Worm (Caenorhabditis elegans) whole organism, late embryonic: ENCODE data around the gene smim-14.
A peak's percentile ranks its signal among the peaks of the same experiment; 100 is the strongest.

Experiments
- C08G9.2 ChIP-seq: sonication (generic microtip); optimal IDR thresholded peaks from 2 replicates; lab custom pipeline; 2016; ENCODE audit warnings: mild to moderate bottlenecking, missing genetic modification characterization, moderate library complexity, missing compliant biosample characterization
- F13H6.1 ChIP-seq: sonication (generic microtip); optimal IDR thresholded peaks from 2 replicates; lab custom pipeline; 2016; ENCODE audit warnings: missing genetic modification characterization, missing compliant biosample characterization
- K02D7.2 ChIP-seq: sonication (generic microtip); optimal IDR thresholded peaks from 2 replicates; lab custom pipeline; 2017; ENCODE audit warnings: mild to moderate bottlenecking, missing genetic modification characterization, missing compliant biosample characterization
- ama-1 ChIP-seq: fragments of 150-350 bp; optimal IDR thresholded peaks from 2 replicates; lab custom pipeline; 2014
- ceh-14 ChIP-seq: sonication (generic microtip); optimal IDR thresholded peaks from 2 replicates; lab custom pipeline; 2016; ENCODE audit warnings: missing genotype, missing genetic modification characterization, missing compliant biosample characterization
- ceh-18 ChIP-seq: sonication (generic microtip); optimal IDR thresholded peaks from 2 replicates; lab custom pipeline; 2016; ENCODE audit warnings: missing genetic modification characterization, missing compliant biosample characterization
- ceh-19 ChIP-seq: fragments of 200-800 bp; sonication (Bioruptor generic); optimal IDR thresholded peaks from 2 replicates; lab custom pipeline; 2018; ENCODE audit warnings: mild to moderate bottlenecking, missing genetic modification characterization, missing compliant biosample characterization
- ceh-2 ChIP-seq: sonication (generic microtip); optimal IDR thresholded peaks from 2 replicates; lab custom pipeline; 2016; ENCODE audit warnings: missing genotype, missing genetic modification characterization, missing compliant biosample characterization
- ceh-30 ChIP-seq: fragments of 150-350 bp; optimal IDR thresholded peaks from 2 replicates; lab custom pipeline; 2014; ENCODE audit warnings: missing biosample characterization, missing genetic modification characterization
- ceh-31 ChIP-seq: sonication (generic microtip); optimal IDR thresholded peaks from 2 replicates; lab custom pipeline; 2016; ENCODE audit warnings: missing genetic modification characterization, missing compliant biosample characterization
- ceh-34 ChIP-seq: sonication (generic microtip); optimal IDR thresholded peaks from 2 replicates; lab custom pipeline; 2016; ENCODE audit warnings: mild to moderate bottlenecking, missing genetic modification characterization, missing compliant biosample characterization
- ceh-45 ChIP-seq: fragments of 200-800 bp; sonication (Bioruptor generic); IDR thresholded peaks from 2 replicates; pipeline ENCODE4 v1.3.6; 2022; ENCODE audit warnings: missing genetic modification reagents, missing genetic modification characterization, missing compliant biosample characterization
- ceh-48 ChIP-seq: sonication (generic microtip); optimal IDR thresholded peaks from 2 replicates; lab custom pipeline; 2016; ENCODE audit warnings: missing genetic modification characterization, inconsistent platforms, missing compliant biosample characterization
- ceh-6 ChIP-seq: fragments of 200-800 bp; sonication (Bioruptor generic); optimal IDR thresholded peaks from 2 replicates; lab custom pipeline; 2018; ENCODE audit warnings: mild to moderate bottlenecking, missing genetic modification characterization, missing compliant biosample characterization
- dmd-4 ChIP-seq: sonication (generic microtip); optimal IDR thresholded peaks from 2 replicates; lab custom pipeline; 2016; ENCODE audit warnings: borderline replicate concordance, missing genetic modification characterization, missing compliant biosample characterization
- dve-1 ChIP-seq: sonication (generic microtip); optimal IDR thresholded peaks from 2 replicates; lab custom pipeline; 2017; ENCODE audit warnings: antibody characterized with exemption, mild to moderate bottlenecking, missing genetic modification characterization, missing compliant biosample characterization
- elt-2 ChIP-seq: sonication (generic microtip); optimal IDR thresholded peaks from 2 replicates; lab custom pipeline; 2016; ENCODE audit warnings: missing genetic modification reagents, missing genetic modification characterization, missing compliant biosample characterization
- elt-4 ChIP-seq: sonication (generic microtip); optimal IDR thresholded peaks from 2 replicates; lab custom pipeline; 2016; ENCODE audit warnings: missing genetic modification characterization, missing compliant biosample characterization
- ets-4 ChIP-seq: sonication (generic microtip); optimal IDR thresholded peaks from 2 replicates; lab custom pipeline; 2016; ENCODE audit warnings: missing genetic modification characterization, missing compliant biosample characterization
- fax-1 ChIP-seq: sonication (generic microtip); optimal IDR thresholded peaks from 2 replicates; lab custom pipeline; 2016; ENCODE audit warnings: missing genotype, missing genetic modification characterization, missing compliant biosample characterization
- fkh-10 ChIP-seq: fragments of 150-350 bp; optimal IDR thresholded peaks from 2 replicates; lab custom pipeline; 2014; ENCODE audit warnings: missing biosample characterization, missing genetic modification reagents, missing genetic modification characterization
- fkh-6 ChIP-seq: sonication (generic microtip); optimal IDR thresholded peaks from 2 replicates; lab custom pipeline; 2016; ENCODE audit warnings: missing genetic modification characterization, missing compliant biosample characterization
- hlh-13 ChIP-seq: fragments of 200-800 bp; sonication (Bioruptor generic); optimal IDR thresholded peaks from 2 replicates; lab custom pipeline; 2018; ENCODE audit warnings: mild to moderate bottlenecking, missing genetic modification characterization, missing compliant biosample characterization
- hlh-15 ChIP-seq: sonication (generic microtip); optimal IDR thresholded peaks from 2 replicates; lab custom pipeline; 2016; ENCODE audit warnings: missing genetic modification characterization, missing compliant biosample characterization
- hlh-30 ChIP-seq: sonication (generic microtip); optimal IDR thresholded peaks from 2 replicates; lab custom pipeline; 2017; ENCODE audit warnings: antibody characterized with exemption, missing genetic modification characterization, missing compliant biosample characterization; ENCODE audit not compliant: insufficient read depth
- lin-11 ChIP-seq: fragments of 200-800 bp; sonication (Bioruptor generic); optimal IDR thresholded peaks from 2 replicates; lab custom pipeline; 2018; ENCODE audit warnings: mild to moderate bottlenecking, missing genetic modification characterization, missing compliant biosample characterization
- madf-2 ChIP-seq: sonication (generic microtip); optimal IDR thresholded peaks from 2 replicates; lab custom pipeline; 2017; ENCODE audit warnings: missing genetic modification characterization, missing compliant biosample characterization
- nfya-1 ChIP-seq: sonication (generic microtip); optimal IDR thresholded peaks from 2 replicates; lab custom pipeline; 2017; ENCODE audit warnings: missing genetic modification characterization, mild to moderate bottlenecking, missing compliant biosample characterization, antibody characterized with exemption, moderate library complexity
- npax-4 ChIP-seq: sonication (generic microtip); optimal IDR thresholded peaks from 2 replicates; lab custom pipeline; 2016; ENCODE audit warnings: missing genetic modification characterization, missing compliant biosample characterization
- odd-2 ChIP-seq: sonication (generic microtip); optimal IDR thresholded peaks from 2 replicates; lab custom pipeline; 2017; ENCODE audit warnings: antibody characterized with exemption, mild to moderate bottlenecking, missing genetic modification characterization, missing compliant biosample characterization
- pag-3 ChIP-seq: sonication (generic microtip); optimal IDR thresholded peaks from 2 replicates; lab custom pipeline; 2016; ENCODE audit warnings: missing compliant biosample characterization, missing genetic modification characterization, borderline replicate concordance
- pat-9 ChIP-seq: fragments of 200-800 bp; sonication (Bioruptor generic); optimal IDR thresholded peaks from 2 replicates; lab custom pipeline; 2018; ENCODE audit warnings: mild to moderate bottlenecking, missing genetic modification characterization, moderate library complexity, missing compliant biosample characterization
- pax-1 ChIP-seq: fragments of 150-350 bp; optimal IDR thresholded peaks from 2 replicates; lab custom pipeline; 2014; ENCODE audit warnings: missing biosample characterization, missing genetic modification characterization
- pha-4 ChIP-seq: fragments of 150-350 bp; optimal IDR thresholded peaks from 2 replicates; lab custom pipeline; 2018; ENCODE audit warnings: missing biosample characterization, missing genetic modification reagents, missing genetic modification characterization
- pqm-1 ChIP-seq: sonication (generic microtip); optimal IDR thresholded peaks from 2 replicates; lab custom pipeline; 2016; ENCODE audit warnings: missing genetic modification characterization, missing compliant biosample characterization
- pros-1 ChIP-seq: fragments of 150-350 bp; optimal IDR thresholded peaks from 2 replicates; lab custom pipeline; 2014; ENCODE audit warnings: missing biosample characterization, missing genetic modification reagents, missing genetic modification characterization
- ref-2 ChIP-seq: sonication (generic microtip); optimal IDR thresholded peaks from 2 replicates; lab custom pipeline; 2016; ENCODE audit warnings: missing genetic modification characterization, missing compliant biosample characterization
- rnt-1 ChIP-seq: sonication (generic microtip); optimal IDR thresholded peaks from 2 replicates; lab custom pipeline; 2016; ENCODE audit warnings: missing genetic modification characterization, missing compliant biosample characterization
- sox-4 ChIP-seq: sonication (generic microtip); optimal IDR thresholded peaks from 2 replicates; lab custom pipeline; 2017; ENCODE audit warnings: mild to moderate bottlenecking, missing genetic modification characterization, inconsistent platforms, missing compliant biosample characterization
- syd-9 ChIP-seq: sonication (generic microtip); optimal IDR thresholded peaks from 2 replicates; lab custom pipeline; 2016; ENCODE audit warnings: mild to moderate bottlenecking, missing genetic modification characterization, moderate library complexity, missing compliant biosample characterization
- tbx-2 ChIP-seq: sonication (generic microtip); optimal IDR thresholded peaks from 2 replicates; lab custom pipeline; 2016; ENCODE audit warnings: missing genetic modification characterization, missing compliant biosample characterization
- tbx-7 ChIP-seq: sonication (generic microtip); optimal IDR thresholded peaks from 2 replicates; lab custom pipeline; 2016; ENCODE audit warnings: missing genotype, missing genetic modification characterization, missing compliant biosample characterization
- ttx-3 ChIP-seq: sonication (generic microtip); optimal IDR thresholded peaks from 2 replicates; lab custom pipeline; 2016; ENCODE audit warnings: missing genetic modification reagents, missing genetic modification characterization, missing compliant biosample characterization
- unc-42 ChIP-seq: sonication (generic microtip); optimal IDR thresholded peaks from 2 replicates; lab custom pipeline; 2016; ENCODE audit warnings: missing genotype, missing genetic modification characterization, missing compliant biosample characterization
- unc-86 ChIP-seq: sonication (generic microtip); optimal IDR thresholded peaks from 2 replicates; lab custom pipeline; 2016; ENCODE audit warnings: missing genetic modification characterization, missing compliant biosample characterization
- ztf-16 ChIP-seq: sonication (generic microtip); optimal IDR thresholded peaks from 2 replicates; lab custom pipeline; 2017; ENCODE audit warnings: missing genetic modification characterization, missing compliant biosample characterization

Gene smim-14

ce11 chrIII:3467013-3467412 is 2.5 kb downstream of the smim-14 start:
- TF ChIP-seq nfya-1 (tag; lab: Kevin White, UChicago) (peak; percentile 93), ttx-3 (tag; lab: Kevin White, UChicago) (no peak)

- TF ChIP-seq fkh-10: no peak
- TF ChIP-seq pha-4 (tag; lab: Kevin White, UChicago): no peak
- no peak for TF ChIP-seq K02D7.2 (tag; lab: Kevin White, UChicago)
- TF ChIP-seq lin-11 (tag; lab: Kevin White, UChicago): no peak
- no peak for TF ChIP-seq pros-1 (tag; lab: Kevin White, UChicago)
- TF ChIP-seq pqm-1 (tag; lab: Kevin White, UChicago): no peak
Observed at ce11 chrIII:3461403-3461802, 8.1 kb downstream of the smim-14 start, which contains the start of gene pph-6. pph-6 (plus strand) TSS chrIII:3461703.

ce11 chrIII:3460061-3460460 is 9.5 kb downstream of the smim-14 start, which contains the start of gene C34C12.8:
C34C12.8 (plus strand) TSS chrIII:3460406.
- TF ChIP-seq ceh-14: peak; percentile 41
- TF ChIP-seq hlh-15: peak; percentile 9
- TF ChIP-seq rnt-1 (tag; lab: Kevin White, UChicago): peak; percentile 63
- no peak for TF ChIP-seq F13H6.1 (tag; lab: Kevin White, UChicago)
- TF ChIP-seq tbx-2 (tag; lab: Kevin White, UChicago): peak; percentile 70
- peak; percentile 78 for TF ChIP-seq ceh-31 (tag; lab: Kevin White, UChicago)
- TF ChIP-seq ceh-2: peak; percentile 3
- peak; percentile 37 for TF ChIP-seq pax-1
- peak; percentile 15 for TF ChIP-seq ceh-18 (tag; lab: Kevin White, UChicago)
- no peak for TF ChIP-seq ceh-45 (GFP tag; lab: Robert Waterston, UW)
- peak; percentile 33 for TF ChIP-seq ceh-34
- no peak for TF ChIP-seq syd-9 (tag; lab: Kevin White, UChicago)
- TF ChIP-seq dmd-4 (tag; lab: Kevin White, UChicago): peak; percentile 30
- peak; percentile 87 for TF ChIP-seq nfya-1 (tag; lab: Kevin White, UChicago)
- TF ChIP-seq ref-2 (tag; lab: Kevin White, UChicago): peak; percentile 71
- TF ChIP-seq pat-9 (tag; lab: Kevin White, UChicago): peak; percentile 40
- TF ChIP-seq odd-2 (tag; lab: Kevin White, UChicago): no peak
- peak; percentile 51 for TF ChIP-seq elt-2 (tag; lab: Kevin White, UChicago)
- TF ChIP-seq ztf-16: peak; percentile 15
- peak; percentile 17 for TF ChIP-seq lin-11 (tag; lab: Kevin White, UChicago)
- peak; percentile 55 for TF ChIP-seq ceh-19 (GFP tag; lab: Kevin White, UChicago)
- TF ChIP-seq ama-1 (lab: Kevin White, UChicago): no peak
- TF ChIP-seq fkh-6 (tag; lab: Kevin White, UChicago): peak; percentile 7
- TF ChIP-seq hlh-13: peak; percentile 11
- TF ChIP-seq fax-1 (tag; lab: Kevin White, UChicago): peak; percentile 1
- TF ChIP-seq elt-4 (tag; lab: Kevin White, UChicago): no peak
- TF ChIP-seq C08G9.2 (tag; lab: Kevin White, UChicago): peak; percentile 51
- no peak for TF ChIP-seq pag-3
- no peak for TF ChIP-seq pha-4 (tag; lab: Kevin White, UChicago)
- peak; percentile 71 for TF ChIP-seq hlh-30 (tag; lab: Kevin White, UChicago)
- TF ChIP-seq madf-2 (tag; lab: Kevin White, UChicago): peak; percentile 7
- peak; percentile 13 for TF ChIP-seq ceh-48
- peak; percentile 18 for TF ChIP-seq ets-4
- TF ChIP-seq npax-4 (tag; lab: Kevin White, UChicago): peak; percentile 2
- peak; percentile 37 for TF ChIP-seq unc-86
- peak; percentile 81 for TF ChIP-seq ceh-30 (tag; lab: Kevin White, UChicago)
- no peak for TF ChIP-seq ceh-6 (GFP tag; lab: Kevin White, UChicago)
- peak; percentile 39 for TF ChIP-seq sox-4 (tag; lab: Kevin White, UChicago)
- TF ChIP-seq tbx-7 (tag; lab: Kevin White, UChicago): no peak
- peak; percentile 57 for TF ChIP-seq dve-1 (tag; lab: Kevin White, UChicago)
- peak; percentile 89 for TF ChIP-seq unc-42
